Worm (Caenorhabditis elegans) whole organism, late embryonic: Measurements from ENCODE around the gene pud-1.1.

Experiments used
- ceh-14 ChIP-seq: sonication (generic microtip); optimal IDR thresholded peaks from 2 replicates; lab custom pipeline; 2016; ENCODE audit warnings: missing genotype, missing genetic modification characterization, missing compliant biosample characterization
- ceh-9 ChIP-seq: sonication (generic microtip); optimal IDR thresholded peaks from 2 replicates; lab custom pipeline; 2016; ENCODE audit warnings: mild to moderate bottlenecking, missing genetic modification characterization, inconsistent platforms, missing compliant biosample characterization
- elt-2 ChIP-seq: sonication (generic microtip); optimal IDR thresholded peaks from 2 replicates; lab custom pipeline; 2016; ENCODE audit warnings: missing genetic modification reagents, missing genetic modification characterization, missing compliant biosample characterization
- eyg-1 ChIP-seq: sonication (generic microtip); optimal IDR thresholded peaks from 2 replicates; lab custom pipeline; 2016; ENCODE audit warnings: missing genotype, missing genetic modification characterization, missing compliant biosample characterization
- lin-11 ChIP-seq: fragments of 200-800 bp; sonication (Bioruptor generic); optimal IDR thresholded peaks from 2 replicates; lab custom pipeline; 2018; ENCODE audit warnings: mild to moderate bottlenecking, missing genetic modification characterization, missing compliant biosample characterization
- unc-42 ChIP-seq: sonication (generic microtip); optimal IDR thresholded peaks from 2 replicates; lab custom pipeline; 2016; ENCODE audit warnings: missing genotype, missing genetic modification characterization, missing compliant biosample characterization
- unc-55 ChIP-seq: sonication (generic microtip); optimal IDR thresholded peaks from 2 replicates; lab custom pipeline; 2017; ENCODE audit warnings: missing biosample characterization, missing genetic modification reagents, missing genetic modification characterization

- TF ChIP-seq lin-11 (tag; lab: Kevin White, UChicago) (no peak), ceh-9 (tag; lab: Kevin White, UChicago) (no peak), eyg-1 (tag; lab: Kevin White, UChicago) (no peak), unc-55 (GFP tag; lab: Kevin White, UChicago) (no peak), ceh-14 (tag; lab: Kevin White, UChicago) (no peak), unc-42 (tag; lab: Kevin White, UChicago) (no peak), elt-2 (tag; lab: Kevin White, UChicago) (no peak)
Measured at ce11 chrV:2292240-2292639, 38.0 kb upstream of the pud-1.1 start, which contains the start of gene nhr-115.
